Worm (Caenorhabditis elegans): ENCODE measurements around the gene R05D8.9.

R05D8.9 gene

ce11 chrV:2763105-2763504 lies 4.3 kb downstream of the R05D8.9 start, which contains the start of gene R05D8.7:
Gene R05D8.7 (minus strand): TSS chrV:2763208.
- TF ChIP-seq unc-62 (GFP tag; optimal IDR thresholded peaks at IDR 0.05), result no peak

ce11 chrV:2761470-2761869 lies 5.9 kb downstream of the R05D8.9 start:
- no peak for TF ChIP-seq unc-62 (GFP tag; optimal IDR thresholded peaks at IDR 0.05)

DNA sequence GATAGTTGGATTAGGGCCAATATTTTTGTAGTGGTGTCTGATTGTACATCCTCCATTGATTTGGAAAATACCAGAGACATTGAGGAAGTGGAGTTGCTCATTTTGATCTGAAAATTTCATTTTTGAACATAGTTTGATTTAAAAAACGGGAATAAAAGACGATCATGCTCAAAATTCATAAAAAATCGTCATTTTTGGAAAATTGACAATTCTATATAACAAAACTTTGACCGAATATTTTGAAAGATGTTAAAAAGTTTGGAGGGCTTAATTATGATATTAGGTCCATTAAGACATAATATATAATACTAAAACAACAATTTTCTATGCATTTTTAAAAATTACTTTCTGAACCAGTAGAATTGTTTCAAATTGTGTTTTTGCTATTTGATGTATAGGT lies 7.9 kb downstream of the R05D8.9 start, which contains the start of gene srg-58:
srg-58 (minus strand) TSS at position 101 of the 400 bp plus-strand sequence.
- TF ChIP-seq unc-62 (GFP tag; optimal IDR thresholded peaks at IDR 0.05), result no peak

DNA sequence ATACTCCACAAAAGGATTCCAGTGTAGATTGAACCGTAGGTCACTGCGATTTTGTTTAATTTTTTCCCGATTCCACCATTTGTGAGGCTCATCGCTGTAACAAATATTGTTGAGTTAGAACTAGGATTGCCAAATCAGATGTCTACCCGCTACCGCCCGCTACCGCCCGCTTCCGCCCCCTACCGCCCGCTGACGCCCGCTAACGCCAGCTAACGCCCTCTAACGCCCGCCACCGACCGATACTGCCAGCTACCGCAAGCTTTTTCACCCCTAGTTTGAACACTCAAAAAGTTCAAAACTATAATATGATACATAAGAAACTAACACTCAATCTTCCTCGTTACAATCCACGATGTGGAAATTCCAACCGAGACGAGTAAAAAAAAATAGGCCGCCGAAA lies 8.9 kb downstream of the R05D8.9 start:
- no peak for TF ChIP-seq unc-62 (GFP tag; optimal IDR thresholded peaks at IDR 0.05)

DNA sequence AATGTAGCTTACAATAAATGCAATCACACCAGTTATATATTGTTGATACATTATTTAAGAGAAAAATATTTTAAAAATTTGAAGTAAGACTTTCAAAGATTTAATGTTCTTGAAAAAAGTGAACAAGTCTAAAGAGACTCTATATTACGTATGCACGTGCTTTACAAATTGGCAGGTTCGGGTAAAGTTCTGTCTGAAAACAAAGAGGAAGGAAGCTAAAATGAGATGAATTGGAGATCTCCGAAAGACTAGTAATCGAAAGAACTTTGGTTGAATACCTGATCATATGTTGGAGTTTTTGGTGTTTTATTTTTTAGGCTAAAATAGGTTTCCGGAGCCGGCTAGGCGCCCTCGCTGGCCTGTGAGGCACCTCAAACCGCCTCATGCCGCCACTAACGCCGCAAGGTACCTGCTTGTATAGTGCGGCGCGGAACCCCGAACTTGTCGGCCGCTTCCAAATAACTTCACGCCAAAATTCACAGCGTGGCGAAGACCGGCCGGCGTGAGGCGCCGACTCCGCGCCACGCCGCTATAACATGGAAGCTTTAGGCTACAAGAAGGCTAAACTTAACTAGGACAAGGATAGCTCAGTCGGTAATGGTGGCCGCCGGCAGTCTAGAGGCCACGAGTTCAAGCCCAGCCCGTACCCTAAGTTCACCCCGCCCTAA lies 10.0 kb downstream of the R05D8.9 start, which contains the start of gene srx-28:
srx-28 (minus strand) TSS at position 51 of the 668 bp plus-strand sequence.
- TF ChIP-seq unc-62 (GFP tag; optimal IDR thresholded peaks at IDR 0.05), result no peak

DNA sequence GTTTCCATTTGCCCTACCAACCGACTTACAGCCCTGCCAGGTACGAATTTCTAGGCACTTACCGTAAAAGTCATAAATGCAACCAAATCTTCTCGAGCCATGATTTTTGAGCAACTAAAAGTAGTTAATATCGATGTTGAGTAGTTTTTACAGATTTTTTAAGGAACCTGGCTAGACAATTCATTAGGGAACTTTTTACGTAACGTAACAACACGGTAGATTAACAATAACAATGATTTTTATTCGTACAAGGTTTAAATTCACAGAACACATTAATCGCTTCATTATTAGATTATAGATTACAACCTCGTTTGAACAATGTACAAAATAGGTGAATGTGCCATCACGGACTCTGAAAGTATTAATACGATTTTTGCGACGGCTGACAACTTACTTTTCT lies 14.4 kb downstream of the R05D8.9 start, which contains the start of gene srx-26:
srx-26 (minus strand) TSS at position 101 of the 400 bp plus-strand sequence.
- no peak for TF ChIP-seq unc-62 (GFP tag; optimal IDR thresholded peaks at IDR 0.05)

DNA sequence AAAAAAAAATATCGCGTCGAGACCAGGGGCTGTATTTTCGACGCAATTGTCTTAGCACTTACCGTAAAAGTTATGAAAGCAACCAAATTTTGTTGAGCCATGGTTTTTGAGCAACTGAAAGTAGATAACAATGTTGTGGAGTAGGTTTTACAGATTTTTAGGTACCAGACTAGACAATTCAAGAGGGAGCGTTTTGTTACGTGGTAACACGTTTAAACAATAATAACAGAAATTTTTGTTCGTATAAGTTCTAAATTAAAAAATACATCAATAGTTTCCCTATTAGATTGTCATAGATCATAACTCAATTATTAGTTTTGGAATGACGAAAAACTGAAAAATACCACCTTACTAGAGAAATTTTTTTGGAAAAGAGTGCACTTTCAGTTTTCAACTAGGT lies 17.4 kb downstream of the R05D8.9 start, which contains the start of gene srx-24:
srx-24 (minus strand) TSS at position 101 of the 400 bp plus-strand sequence.
- TF ChIP-seq unc-62 (GFP tag; optimal IDR thresholded peaks at IDR 0.05), result no peak

ce11 chrV:2746404-2746803 lies 21.0 kb downstream of the R05D8.9 start:
- no peak for TF ChIP-seq unc-62 (GFP tag; optimal IDR thresholded peaks at IDR 0.05)

- TF ChIP-seq unc-62 (GFP tag; optimal IDR thresholded peaks at IDR 0.05), result no peak
Measured at ce11 chrV:2742298-2742697, 25.1 kb downstream of the R05D8.9 start, which contains the start of gene srg-62. Gene srg-62 (minus strand): TSS chrV:2742398.

DNA sequence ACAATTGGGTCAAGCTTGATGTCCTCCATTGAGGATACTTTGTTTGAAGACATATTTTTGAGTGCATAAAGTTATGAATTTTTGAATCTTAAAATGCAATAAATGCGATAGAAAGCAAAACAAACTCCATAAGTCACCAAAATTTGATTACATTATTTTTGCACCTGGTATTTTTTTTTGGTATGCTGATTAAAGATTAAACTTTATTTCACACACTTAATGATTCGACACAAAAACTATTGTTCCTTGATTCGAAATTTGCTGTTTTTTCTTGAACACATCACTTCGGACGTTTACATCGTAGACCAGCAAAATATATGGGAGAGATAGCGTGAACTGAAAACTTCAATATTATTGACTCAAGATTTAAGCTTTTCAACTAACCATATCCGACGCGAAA lies 27.1 kb downstream of the R05D8.9 start, which contains the start of gene srg-61:
srg-61 (minus strand) TSS at position 101 of the 400 bp plus-strand sequence.
- no peak for TF ChIP-seq unc-62 (GFP tag; optimal IDR thresholded peaks at IDR 0.05)

ce11 chrV:2739607-2740006 lies 27.8 kb downstream of the R05D8.9 start:
- TF ChIP-seq unc-62 (GFP tag; optimal IDR thresholded peaks at IDR 0.05), result no peak

- TF ChIP-seq unc-62 (GFP tag; optimal IDR thresholded peaks at IDR 0.05), result no peak
Measured at ce11 chrV:2738174-2738573, 29.2 kb downstream of the R05D8.9 start, which contains the start of gene srg-56. Gene srg-56 (minus strand): TSS chrV:2738274.

ce11 chrV:2734360-2734759 lies 33.0 kb downstream of the R05D8.9 start, which contains the start of gene srg-57:
Gene srg-57 (minus strand): TSS chrV:2734460.
- TF ChIP-seq unc-62 (GFP tag; optimal IDR thresholded peaks at IDR 0.05), result no peak

- no peak for TF ChIP-seq unc-62 (GFP tag; optimal IDR thresholded peaks at IDR 0.05)
Measured at ce11 chrV:2730784-2731480, 36.4 kb downstream of the R05D8.9 start, which contains the start of gene dod-3. Gene dod-3 (minus strand): TSS chrV:2731098.

ce11 chrV:2728236-2728635 lies 39.1 kb downstream of the R05D8.9 start, which contains the start of gene str-33:
Gene str-33 (plus strand): TSS chrV:2728536.
- no peak for TF ChIP-seq unc-62 (GFP tag; optimal IDR thresholded peaks at IDR 0.05)

- no peak for TF ChIP-seq unc-62 (GFP tag; optimal IDR thresholded peaks at IDR 0.05)
Measured at ce11 chrV:2727101-2727500, 40.3 kb downstream of the R05D8.9 start, which contains the start of gene str-13. Gene str-13 (minus strand): TSS chrV:2727201.

Measured in whole organism, dauer.